Fruit fly (Drosophila melanogaster): ENCODE measurements around the gene Octbeta3R.

DNA sequence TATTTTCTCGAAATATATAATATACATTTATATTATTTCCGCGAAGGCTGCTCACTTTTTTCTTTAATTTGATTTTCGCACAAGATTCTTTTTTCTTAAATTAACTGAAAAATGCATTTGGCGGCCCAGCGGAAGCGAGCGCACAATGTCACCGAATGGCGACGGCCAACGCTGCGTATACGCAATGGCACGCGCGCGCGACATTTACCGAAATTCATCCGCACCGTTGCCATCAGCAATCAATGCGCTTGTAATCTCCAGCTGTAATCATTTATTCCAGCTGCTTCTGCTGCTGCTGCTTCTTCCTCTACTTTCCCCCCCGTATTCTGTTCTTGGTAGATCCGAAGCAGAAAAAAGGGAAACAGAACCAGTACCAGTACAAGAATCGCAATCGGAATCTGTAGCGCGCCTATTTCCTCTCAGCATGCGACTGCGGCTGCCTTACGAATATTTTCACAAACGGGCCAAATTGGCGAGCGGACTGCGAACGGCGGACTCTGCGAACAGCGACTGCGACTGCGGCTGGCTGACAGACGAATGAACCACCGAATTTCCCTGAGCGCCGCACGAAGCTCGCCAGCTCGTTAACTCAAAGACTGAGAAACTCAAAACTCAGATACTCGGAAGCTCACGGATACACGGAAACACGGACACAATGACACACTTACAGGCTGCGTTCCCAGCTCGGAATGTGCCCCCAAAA is 47.3 kb upstream of the Octbeta3R start, which contains the start of gene Octbeta2R:
- TF ChIP-seq N (GFP tag; optimal IDR thresholded peaks at IDR 0.05) (no peak), usp (GFP tag; optimal IDR thresholded peaks at IDR 0.05) (no peak), Dif (GFP tag; optimal IDR thresholded peaks at IDR 0.05; ENCODE audit: partially characterized antibody) (no peak), Abd-B (GFP tag; optimal IDR thresholded peaks at IDR 0.05) (no peak), Hr78 (GFP tag; optimal IDR thresholded peaks at IDR 0.05) (no peak), Sp1 (GFP tag; optimal IDR thresholded peaks at IDR 0.05) (no peak), psq (GFP tag; optimal IDR thresholded peaks at IDR 0.05) (no peak), dl (GFP tag; optimal IDR thresholded peaks at IDR 0.05; ENCODE audit: insufficient read depth in 1 of 2, partially characterized antibody in 2 of 2) (no peak), dmrt93B (GFP tag; optimal IDR thresholded peaks at IDR 0.05) (no peak)
